Fruit fly (Drosophila melanogaster): ENCODE data around the gene CG14780.

CG14780 gene

DNA sequence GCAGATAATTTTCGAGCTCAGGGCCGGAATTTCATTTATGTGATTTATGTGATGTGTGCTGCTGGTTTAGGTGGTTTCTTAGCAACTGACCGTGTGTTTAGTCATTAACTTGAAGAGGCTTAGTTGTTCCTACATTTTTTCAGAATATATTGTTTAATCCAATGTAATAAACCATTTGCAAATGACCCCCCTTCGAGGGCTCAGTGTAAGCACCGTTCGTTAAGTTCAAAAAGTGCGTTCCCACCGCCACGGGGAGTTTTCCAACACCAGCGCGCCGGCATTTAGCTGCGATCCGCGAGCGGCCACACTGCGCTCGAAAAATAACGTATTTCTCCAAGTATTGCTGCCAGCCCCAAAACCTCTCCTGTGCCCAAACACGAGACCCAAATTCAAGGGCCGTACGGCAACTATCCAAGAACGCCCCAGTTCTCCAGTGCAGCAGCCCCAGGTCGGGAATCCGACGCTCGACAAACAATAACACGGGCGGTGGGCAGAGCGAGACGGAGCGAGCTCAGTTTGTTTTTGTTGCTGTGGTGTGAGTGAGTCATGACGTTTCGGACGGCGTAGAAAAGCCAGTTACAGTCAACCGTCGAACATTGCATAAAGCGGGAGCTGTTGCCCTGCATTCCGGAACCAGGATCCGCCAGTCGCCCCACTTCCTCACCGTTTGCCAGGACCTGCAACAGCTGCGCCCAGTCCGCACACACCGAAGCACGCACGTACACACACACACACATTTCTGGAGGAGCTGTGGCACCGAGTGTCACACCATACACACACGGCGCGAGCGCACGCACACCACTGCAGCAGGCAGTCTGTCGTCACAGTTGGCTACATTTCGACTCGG is 6.2 kb downstream of the CG14780 start, which contains the start of gene rush (continued):
- TF ChIP-seq Bteb2 (GFP tag; optimal IDR thresholded peaks at IDR 0.05), result no peak
- peak; percentile 12 for TF ChIP-seq CG12769 (tag; optimal IDR thresholded peaks at IDR 0.05)
- no peak for TF ChIP-seq twi (tag; optimal IDR thresholded peaks at IDR 0.05)
- no peak for TF ChIP-seq Six4 (GFP tag; optimal IDR thresholded peaks at IDR 0.05)
- TF ChIP-seq gt (GFP tag; IDR thresholded peaks at IDR 0.05), result no peak
- TF ChIP-seq Dref (GFP tag; IDR thresholded peaks at IDR 0.05), result peak; percentile 50
- TF ChIP-seq Deaf1 (tag; optimal IDR thresholded peaks at IDR 0.05), result peak; percentile 0
- TF ChIP-seq exex (tag; optimal IDR thresholded peaks at IDR 0.05), result no peak
- peak; percentile 10 for TF ChIP-seq Lhr (GFP tag; optimal IDR thresholded peaks at IDR 0.05)
- peak; percentile 70 for TF ChIP-seq Rfx (GFP tag; IDR thresholded peaks at IDR 0.05)
- TF ChIP-seq CG17361 (GFP tag; IDR thresholded peaks at IDR 0.05), result 0 out of 3 replicates have a peak, but pooled peaks have one; percentile 24
- no peak for TF ChIP-seq pros (GFP tag; optimal IDR thresholded peaks at IDR 0.05)
- no peak for TF ChIP-seq tap (tag; optimal IDR thresholded peaks at IDR 0.05)
- TF ChIP-seq CG10321 (GFP tag; IDR thresholded peaks at IDR 0.05), result peak; percentile 24; the same call in 1 of the 2 replicates
- TF ChIP-seq shn (GFP tag; optimal IDR thresholded peaks at IDR 0.05), result no peak
- peak; percentile 45; the same call in 1 of the 2 replicates for TF ChIP-seq lmd (GFP tag; IDR thresholded peaks at IDR 0.05)
- no peak for TF ChIP-seq CG4854 (GFP tag; optimal IDR thresholded peaks at IDR 0.05)
- TF ChIP-seq CG32772 (GFP tag; IDR thresholded peaks at IDR 0.05), result peak; percentile 28; the same call in 1 of the 2 replicates
- TF ChIP-seq inv (GFP tag; IDR thresholded peaks at IDR 0.05; ENCODE audit: partially characterized antibody), result no peak
- TF ChIP-seq Doc2 (GFP tag; IDR thresholded peaks at IDR 0.05), result no peak
- TF ChIP-seq kni (GFP tag; optimal IDR thresholded peaks at IDR 0.05), result peak; percentile 5
- no peak for TF ChIP-seq Fer2 (tag; optimal IDR thresholded peaks at IDR 0.05)
- TF ChIP-seq sima (GFP tag; optimal IDR thresholded peaks at IDR 0.05), result no peak
- TF ChIP-seq CG30403 (GFP tag; optimal IDR thresholded peaks at IDR 0.05), result peak; percentile 42
- TF ChIP-seq vnd (GFP tag; IDR thresholded peaks at IDR 0.05; ENCODE audit: partially characterized antibody), result no peak
- TF ChIP-seq CG33213 (GFP tag; optimal IDR thresholded peaks at IDR 0.05), result peak; percentile 46
- peak; percentile 25 for TF ChIP-seq ind (GFP tag; optimal IDR thresholded peaks at IDR 0.05)
- TF ChIP-seq CG42726 (GFP tag; IDR thresholded peaks at IDR 0.05; ENCODE audit: partially characterized antibody), result no peak
- peak; percentile 15 for TF ChIP-seq jumu (GFP tag; optimal IDR thresholded peaks at IDR 0.05)
- TF ChIP-seq Sry-β (GFP tag; optimal IDR thresholded peaks at IDR 0.05), result no peak
- peak; percentile 74 for TF ChIP-seq slbo (GFP tag; IDR thresholded peaks at IDR 0.05)
- no peak for TF ChIP-seq Meics (GFP tag; optimal IDR thresholded peaks at IDR 0.05)
- no peak for TF ChIP-seq rib (GFP tag; IDR thresholded peaks at IDR 0.05)
- TF ChIP-seq ato (GFP tag; IDR thresholded peaks at IDR 0.05; ENCODE audit: partially characterized antibody), result no peak
- peak; percentile 53 for TF ChIP-seq BEAF-32 (GFP tag; optimal IDR thresholded peaks at IDR 0.05)
- no peak for TF ChIP-seq GATAe (GFP tag; conservative IDR thresholded peaks at IDR 0.05)
- TF ChIP-seq cwo (GFP tag; optimal IDR thresholded peaks at IDR 0.05), result no peak
- no peak for TF ChIP-seq CG10431 (GFP tag; optimal IDR thresholded peaks at IDR 0.05)
- no peak for TF ChIP-seq CG12236 (GFP tag; optimal IDR thresholded peaks at IDR 0.05)
- TF ChIP-seq HmgD (GFP tag; optimal IDR thresholded peaks at IDR 0.05), result peak; percentile 15
- TF ChIP-seq ewg (GFP tag; optimal IDR thresholded peaks at IDR 0.05), result peak; percentile 26
- TF ChIP-seq CG3847 (GFP tag; IDR thresholded peaks at IDR 0.05), result peak; percentile 68
- peak; percentile 22 for TF ChIP-seq CG4424 (GFP tag; optimal IDR thresholded peaks at IDR 0.05)
- TF ChIP-seq CG7372 (GFP tag; IDR thresholded peaks at IDR 0.05), result no peak
- TF ChIP-seq Max (GFP tag; optimal IDR thresholded peaks at IDR 0.05), result peak; percentile 6
- TF ChIP-seq Scr (GFP tag; IDR thresholded peaks at IDR 0.05; ENCODE audit: partially characterized antibody), result no peak
- no peak for TF ChIP-seq CG3838 (GFP tag; optimal IDR thresholded peaks at IDR 0.05)
- TF ChIP-seq ERR (GFP tag; optimal IDR thresholded peaks at IDR 0.05), result peak; percentile 29
- peak; percentile 13 to 27 for TF ChIP-seq dpn (GFP tag; optimal IDR thresholded peaks at IDR 0.05)

All from whole organism, embryonic.